Worm (Caenorhabditis elegans): ENCODE results near the gene fbxb-82.

The fbxb-82 gene

ce11 chrIII:179123-179592 is 36.1 kb upstream of the fbxb-82 start, which contains the start of gene F40G9.6:
Gene F40G9.6, plus strand, starts transcription at chrIII:179542.
- TF ChIP-seq mls-2 (tag; optimal IDR thresholded peaks at IDR 0.05), result peak; percentile 38
- peak; percentile 67 for TF ChIP-seq zip-8 (tag; optimal IDR thresholded peaks at IDR 0.05)
- no peak for TF ChIP-seq flh-1 (GFP tag; optimal IDR thresholded peaks at IDR 0.05)
- peak; percentile 60 for TF ChIP-seq cnd-1 (tag; optimal IDR thresholded peaks at IDR 0.05)
- peak; percentile 32 for TF ChIP-seq nhr-2 (tag; optimal IDR thresholded peaks at IDR 0.05)

ce11 chrIII:178126-178525 is 35.1 kb upstream of the fbxb-82 start:
- TF ChIP-seq elt-3 (tag; optimal IDR thresholded peaks at IDR 0.05) (no peak), pha-4 (tag; optimal IDR thresholded peaks at IDR 0.05) (no peak), hlh-1 (tag; optimal IDR thresholded peaks at IDR 0.05) (no peak), mls-2 (tag; optimal IDR thresholded peaks at IDR 0.05) (no peak), unc-62 (GFP tag; optimal IDR thresholded peaks at IDR 0.05) (no peak), tbx-8 (GFP tag; optimal IDR thresholded peaks at IDR 0.05) (peak; percentile 23), flh-1 (GFP tag; optimal IDR thresholded peaks at IDR 0.05) (no peak), mep-1 (tag; optimal IDR thresholded peaks at IDR 0.05) (no peak), nhr-2 (tag; optimal IDR thresholded peaks at IDR 0.05) (no peak)

ce11 chrIII:177715-178114 is 34.7 kb upstream of the fbxb-82 start, which contains the start of gene F40G9.14:
Gene F40G9.14, minus strand, starts transcription at chrIII:177815.
- TF ChIP-seq ham-2 (GFP tag; optimal IDR thresholded peaks at IDR 0.05), result no peak
- TF ChIP-seq M03D4.4 (tag; optimal IDR thresholded peaks at IDR 0.05), result no peak
- TF ChIP-seq tbx-8 (GFP tag; optimal IDR thresholded peaks at IDR 0.05), result no peak
- no peak for TF ChIP-seq bed-3 (GFP tag; optimal IDR thresholded peaks at IDR 0.05)
- no peak for TF ChIP-seq ces-1 (GFP tag; optimal IDR thresholded peaks at IDR 0.05)
- no peak for TF ChIP-seq nhr-28 (tag; optimal IDR thresholded peaks at IDR 0.05)

ce11 chrIII:175733-176132 is 32.7 kb upstream of the fbxb-82 start, which contains the start of gene clec-148:
Gene clec-148, minus strand, starts transcription at chrIII:175833.
- TF ChIP-seq ztf-11 (tag; optimal IDR thresholded peaks at IDR 0.05), result no peak
- TF ChIP-seq mab-5 (tag; optimal IDR thresholded peaks at IDR 0.05), result no peak
- no peak for TF ChIP-seq M03D4.4 (tag; optimal IDR thresholded peaks at IDR 0.05)
- no peak for TF ChIP-seq mep-1 (tag; optimal IDR thresholded peaks at IDR 0.05)
- no peak for TF ChIP-seq ceh-83 (GFP tag; optimal IDR thresholded peaks at IDR 0.05)
- no peak for TF ChIP-seq zip-8 (tag; optimal IDR thresholded peaks at IDR 0.05)
- no peak for TF ChIP-seq lin-32 (GFP tag; optimal IDR thresholded peaks at IDR 0.05)
- TF ChIP-seq ceh-43 (GFP tag; optimal IDR thresholded peaks at IDR 0.05), result no peak
- no peak for TF ChIP-seq mls-2 (tag; optimal IDR thresholded peaks at IDR 0.05)
- no peak for TF ChIP-seq hlh-1 (tag; optimal IDR thresholded peaks at IDR 0.05)
- no peak for TF ChIP-seq nhr-12 (tag; optimal IDR thresholded peaks at IDR 0.05)
- no peak for TF ChIP-seq lsy-2 (tag; optimal IDR thresholded peaks at IDR 0.05)
- TF ChIP-seq unc-39 (tag; optimal IDR thresholded peaks at IDR 0.05), result no peak
- no peak for TF ChIP-seq elt-1 (tag; optimal IDR thresholded peaks at IDR 0.05; ENCODE audit: borderline replicate concordance, insufficient read depth)
- TF ChIP-seq flh-1 (GFP tag; optimal IDR thresholded peaks at IDR 0.05), result no peak
- TF ChIP-seq nhr-28 (tag; optimal IDR thresholded peaks at IDR 0.05), result no peak

ce11 chrIII:173501-173900 is 30.5 kb upstream of the fbxb-82 start, which contains the start of gene F40G9.19:
Gene F40G9.19, plus strand, starts transcription at chrIII:173801.
- TF ChIP-seq drap-1 (GFP tag; optimal IDR thresholded peaks at IDR 0.05) (no peak), mep-1 (tag; optimal IDR thresholded peaks at IDR 0.05) (no peak), nhr-12 (tag; optimal IDR thresholded peaks at IDR 0.05) (no peak), M03D4.4 (tag; optimal IDR thresholded peaks at IDR 0.05) (no peak), nhr-237 (tag; optimal IDR thresholded peaks at IDR 0.05) (no peak), bed-3 (GFP tag; optimal IDR thresholded peaks at IDR 0.05) (no peak), mls-2 (tag; optimal IDR thresholded peaks at IDR 0.05) (no peak), nhr-76 (tag; optimal IDR thresholded peaks at IDR 0.05) (no peak), mab-5 (tag; optimal IDR thresholded peaks at IDR 0.05) (no peak), unc-39 (tag; optimal IDR thresholded peaks at IDR 0.05) (no peak), ceh-83 (GFP tag; optimal IDR thresholded peaks at IDR 0.05) (no peak), blmp-1 (tag; optimal IDR thresholded peaks at IDR 0.05) (no peak), tbx-8 (GFP tag; optimal IDR thresholded peaks at IDR 0.05) (no peak), flh-1 (GFP tag; optimal IDR thresholded peaks at IDR 0.05) (no peak), ceh-39 (tag; optimal IDR thresholded peaks at IDR 0.05) (no peak), lsy-2 (tag; optimal IDR thresholded peaks at IDR 0.05) (no peak), nhr-28 (tag; optimal IDR thresholded peaks at IDR 0.05) (no peak), ceh-43 (GFP tag; optimal IDR thresholded peaks at IDR 0.05) (no peak), sem-2 (GFP tag; optimal IDR thresholded peaks at IDR 0.05) (no peak), ces-1 (GFP tag; optimal IDR thresholded peaks at IDR 0.05) (no peak)

Measured in whole organism, mixed stage, embryonic.